Fruit fly (Drosophila melanogaster) whole organism, adult: Measurements from ENCODE around the gene mts.

ENCODE experiments used
- CG11617 ChIP-seq: fragments of 200-800 bp; sonication (Bioruptor generic); optimal IDR thresholded peaks from 2 replicates; lab custom pipeline; 2017; ENCODE audit warnings: mild to moderate bottlenecking, missing biosample characterization, missing genetic modification reagents, missing genetic modification characterization
- CG12768 ChIP-seq: fragments of 200-800 bp; sonication (Bioruptor generic); optimal IDR thresholded peaks from 2 replicates; lab custom pipeline; 2017; ENCODE audit warnings: missing biosample characterization, missing genetic modification characterization, mild to moderate bottlenecking, moderate library complexity, missing genetic modification reagents
- CG14711 ChIP-seq: fragments of 200-800 bp; sonication (Bioruptor generic); optimal IDR thresholded peaks from 2 replicates; lab custom pipeline; 2018; ENCODE audit warnings: missing biosample characterization, mild to moderate bottlenecking, missing genetic modification characterization, moderate library complexity
- CG1620 ChIP-seq: fragments of 200-800 bp; sonication (Bioruptor generic); optimal IDR thresholded peaks from 2 replicates; lab custom pipeline; 2016; ENCODE audit warnings: missing biosample characterization, missing genetic modification characterization
- CG33017 ChIP-seq: fragments of 200-800 bp; sonication (Bioruptor generic); optimal IDR thresholded peaks from 2 replicates; lab custom pipeline; 2018; ENCODE audit warnings: missing biosample characterization, mild to moderate bottlenecking, missing genetic modification characterization, moderate library complexity
- CG5204 ChIP-seq: fragments of 200-800 bp; sonication (Bioruptor generic); optimal IDR thresholded peaks from 2 replicates; lab custom pipeline; 2016; ENCODE audit warnings: missing biosample characterization, missing genetic modification characterization
- CG7045 ChIP-seq: fragments of 200-800 bp; sonication (Bioruptor generic); optimal IDR thresholded peaks from 2 replicates; lab custom pipeline; 2017; ENCODE audit warnings: missing biosample characterization, mild to moderate bottlenecking, missing genetic modification characterization
- CG7101 ChIP-seq: fragments of 200-800 bp; sonication (Bioruptor generic); optimal IDR thresholded peaks from 2 replicates; lab custom pipeline; 2018; ENCODE audit warnings: missing biosample characterization, mild to moderate bottlenecking, missing genetic modification characterization, moderate library complexity
- Clk ChIP-seq: fragments of 200-800 bp; sonication (Bioruptor generic); optimal IDR thresholded peaks from 2 replicates; lab custom pipeline; 2017; ENCODE audit warnings: missing biosample characterization, missing genetic modification characterization
- Crg-1 ChIP-seq: fragments of 200-800 bp; sonication (Bioruptor generic); optimal IDR thresholded peaks from 2 replicates; lab custom pipeline; 2016; ENCODE audit warnings: missing biosample characterization, missing genetic modification characterization
- Mnt ChIP-seq: fragments of 200-800 bp; sonication (Bioruptor generic); optimal IDR thresholded peaks from 2 replicates; lab custom pipeline; 2016; ENCODE audit warnings: missing biosample characterization, mild to moderate bottlenecking, missing genetic modification characterization
- kay ChIP-seq: fragments of 200-800 bp; sonication (Bioruptor generic); peaks from one replicate; lab custom pipeline; 2016; ENCODE audit warnings: missing biosample characterization, missing genetic modification characterization, borderline replicate concordance
- ovo ChIP-seq: fragments of 200-800 bp; sonication (Bioruptor generic); optimal IDR thresholded peaks from 2 replicates; lab custom pipeline; 2016; ENCODE audit warnings: missing biosample characterization, missing genetic modification characterization
- tj ChIP-seq: fragments of 200-800 bp; sonication (Bioruptor generic); optimal IDR thresholded peaks from 3 replicates; lab custom pipeline; 2017; ENCODE audit warnings: missing biosample characterization, mild to moderate bottlenecking, missing genetic modification characterization, moderate library complexity

DNA sequence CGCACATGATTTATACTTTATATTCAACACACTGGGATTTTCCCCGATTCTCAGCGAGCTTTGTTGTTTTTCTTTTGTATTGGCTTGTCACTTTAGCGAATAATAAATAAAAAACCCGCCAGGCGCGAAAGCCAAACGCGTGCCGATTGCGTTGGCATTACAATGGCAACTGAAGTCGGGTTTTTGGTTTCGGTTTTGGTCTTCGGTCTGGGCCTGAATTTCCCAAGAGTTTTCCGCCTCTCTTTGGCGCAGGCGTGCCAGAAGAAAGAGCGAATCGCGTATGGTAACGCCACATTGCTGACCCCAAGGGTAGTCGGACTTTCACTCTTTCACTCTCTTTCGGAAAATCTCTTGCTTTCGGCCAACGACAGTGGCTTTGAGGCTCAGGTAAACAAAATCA, 27.7 kb downstream of the mts start, which contains the start of gene CG14535:
- TF ChIP-seq CG33017 (tag; lab: Kevin White, UChicago) (no peak), Mnt (GFP tag; lab: Kevin White, UChicago) (no peak), CG7045 (GFP tag; lab: Kevin White, UChicago) (no peak), CG5204 (GFP tag; lab: Kevin White, UChicago) (no peak), CG14711 (tag; lab: Kevin White, UChicago) (no peak), CG1620 (GFP tag; lab: Kevin White, UChicago) (no peak), CG11617 (GFP tag; lab: Kevin White, UChicago) (no peak), CG12768 (GFP tag; lab: Kevin White, UChicago) (no peak), kay (GFP tag; lab: Kevin White, UChicago) (no peak), ovo (GFP tag; lab: Kevin White, UChicago) (no peak), tj (GFP tag; lab: Kevin White, UChicago) (no peak), Clk (GFP tag; lab: Kevin White, UChicago) (no peak), CG7101 (no peak), Crg-1 (GFP tag; lab: Kevin White, UChicago) (no peak)
